Worm (Caenorhabditis elegans) whole organism, early embryonic: ENCODE results near the gene unc-50.

Experiments
- hnd-1 ChIP-seq: sonication (generic microtip); optimal IDR thresholded peaks from 2 replicates; lab custom pipeline; 2016; ENCODE audit warnings: missing genetic modification characterization, missing compliant biosample characterization
- sea-1 ChIP-seq: fragments of 200-800 bp; sonication (Bioruptor generic); conservative IDR thresholded peaks from 2 replicates; pipeline ENCODE4 v1.3.6; 2022; ENCODE audit warnings: missing genetic modification characterization, missing compliant biosample characterization

- no peak for TF ChIP-seq hnd-1 (tag; lab: Kevin White, UChicago)
- TF ChIP-seq sea-1 (GFP tag; lab: Robert Waterston, UW), result no peak
Measured at ce11 chrIII:10339949-10340348, 22.0 kb upstream of the unc-50 start.
